Worm (Caenorhabditis elegans): ENCODE data around the gene F14F7.4.

ce11 chrIII:13032429-13033018 is 3.0 kb upstream of the F14F7.4 start:
- no peak for TF ChIP-seq rnt-1 (tag; optimal IDR thresholded peaks at IDR 0.05)
- no peak for TF ChIP-seq ahr-1 (tag; optimal IDR thresholded peaks at IDR 0.05)
- TF ChIP-seq elt-2 (tag; optimal IDR thresholded peaks at IDR 0.05): no peak
- no peak for TF ChIP-seq ama-1 (optimal IDR thresholded peaks at IDR 0.05)
- TF ChIP-seq ceh-14 (tag; optimal IDR thresholded peaks at IDR 0.05): no peak
- no peak for TF ChIP-seq ceh-34 (tag; optimal IDR thresholded peaks at IDR 0.05)
- peak; percentile 10 for TF ChIP-seq sdc-2 (tag; optimal IDR thresholded peaks at IDR 0.05)
- TF ChIP-seq pha-4 (tag; optimal IDR thresholded peaks at IDR 0.05): no peak
- TF ChIP-seq ceh-45 (GFP tag; IDR thresholded peaks at IDR 0.05): no peak
- TF ChIP-seq ztf-16 (tag; optimal IDR thresholded peaks at IDR 0.05): no peak

Data from whole organism, late embryonic.